Worm (Caenorhabditis elegans) whole organism, late embryonic: ENCODE results near the gene Y75B12B.1.

Experiments used
- C38D4.7 ChIP-seq: fragments of 200-800 bp; sonication (Bioruptor generic); optimal IDR thresholded peaks from 2 replicates; lab custom pipeline; 2018; ENCODE audit warnings: mild to moderate bottlenecking, missing genetic modification characterization, moderate library complexity, missing compliant biosample characterization
- K09A11.1 ChIP-seq: sonication (generic microtip); optimal IDR thresholded peaks from 2 replicates; lab custom pipeline; 2017; ENCODE audit warnings: antibody characterized with exemption, mild to moderate bottlenecking, missing genetic modification characterization, missing compliant biosample characterization; ENCODE audit not compliant: insufficient read depth
- T23F11.4 ChIP-seq: fragments of 200-800 bp; sonication (Bioruptor generic); optimal IDR thresholded peaks from 2 replicates; lab custom pipeline; 2018; ENCODE audit warnings: mild to moderate bottlenecking, missing genetic modification characterization, missing compliant biosample characterization
- ama-1 ChIP-seq: fragments of 150-350 bp; optimal IDR thresholded peaks from 2 replicates; lab custom pipeline; 2014
- ceh-18 ChIP-seq: sonication (generic microtip); optimal IDR thresholded peaks from 2 replicates; lab custom pipeline; 2016; ENCODE audit warnings: missing genetic modification characterization, missing compliant biosample characterization
- ceh-2 ChIP-seq: sonication (generic microtip); optimal IDR thresholded peaks from 2 replicates; lab custom pipeline; 2016; ENCODE audit warnings: missing genotype, missing genetic modification characterization, missing compliant biosample characterization
- ceh-22 ChIP-seq: sonication (generic microtip); optimal IDR thresholded peaks from 2 replicates; lab custom pipeline; 2017; ENCODE audit warnings: missing biosample characterization, missing genetic modification characterization
- ceh-24 ChIP-seq: sonication (generic microtip); optimal IDR thresholded peaks from 2 replicates; lab custom pipeline; 2016; ENCODE audit warnings: mild to moderate bottlenecking, missing genetic modification characterization, missing compliant biosample characterization
- ceh-30 ChIP-seq: fragments of 150-350 bp; optimal IDR thresholded peaks from 2 replicates; lab custom pipeline; 2014; ENCODE audit warnings: missing biosample characterization, missing genetic modification characterization
- ceh-34 ChIP-seq: sonication (generic microtip); optimal IDR thresholded peaks from 2 replicates; lab custom pipeline; 2016; ENCODE audit warnings: mild to moderate bottlenecking, missing genetic modification characterization, missing compliant biosample characterization
- ceh-9 ChIP-seq: sonication (generic microtip); optimal IDR thresholded peaks from 2 replicates; lab custom pipeline; 2016; ENCODE audit warnings: mild to moderate bottlenecking, missing genetic modification characterization, inconsistent platforms, missing compliant biosample characterization
- ets-4 ChIP-seq: sonication (generic microtip); optimal IDR thresholded peaks from 2 replicates; lab custom pipeline; 2016; ENCODE audit warnings: missing genetic modification characterization, missing compliant biosample characterization
- eyg-1 ChIP-seq: sonication (generic microtip); optimal IDR thresholded peaks from 2 replicates; lab custom pipeline; 2016; ENCODE audit warnings: missing genotype, missing genetic modification characterization, missing compliant biosample characterization
- fax-1 ChIP-seq: sonication (generic microtip); optimal IDR thresholded peaks from 2 replicates; lab custom pipeline; 2016; ENCODE audit warnings: missing genotype, missing genetic modification characterization, missing compliant biosample characterization
- fkh-10 ChIP-seq: fragments of 150-350 bp; optimal IDR thresholded peaks from 2 replicates; lab custom pipeline; 2014; ENCODE audit warnings: missing biosample characterization, missing genetic modification reagents, missing genetic modification characterization
- hlh-15 ChIP-seq: sonication (generic microtip); optimal IDR thresholded peaks from 2 replicates; lab custom pipeline; 2016; ENCODE audit warnings: missing genetic modification characterization, missing compliant biosample characterization
- hlh-6 ChIP-seq: sonication (generic microtip); optimal IDR thresholded peaks from 2 replicates; lab custom pipeline; 2016; ENCODE audit warnings: missing genotype, missing genetic modification characterization, missing compliant biosample characterization
- nhr-11 ChIP-seq: fragments of 150-350 bp; optimal IDR thresholded peaks from 2 replicates; lab custom pipeline; 2014; ENCODE audit warnings: missing biosample characterization, missing genetic modification characterization
- npax-4 ChIP-seq: sonication (generic microtip); optimal IDR thresholded peaks from 2 replicates; lab custom pipeline; 2016; ENCODE audit warnings: missing genetic modification characterization, missing compliant biosample characterization
- odd-2 ChIP-seq: sonication (generic microtip); optimal IDR thresholded peaks from 2 replicates; lab custom pipeline; 2017; ENCODE audit warnings: antibody characterized with exemption, mild to moderate bottlenecking, missing genetic modification characterization, missing compliant biosample characterization
- pax-1 ChIP-seq: fragments of 150-350 bp; optimal IDR thresholded peaks from 2 replicates; lab custom pipeline; 2014; ENCODE audit warnings: missing biosample characterization, missing genetic modification characterization
- pros-1 ChIP-seq: fragments of 150-350 bp; optimal IDR thresholded peaks from 2 replicates; lab custom pipeline; 2014; ENCODE audit warnings: missing biosample characterization, missing genetic modification reagents, missing genetic modification characterization
- ref-2 ChIP-seq: sonication (generic microtip); optimal IDR thresholded peaks from 2 replicates; lab custom pipeline; 2016; ENCODE audit warnings: missing genetic modification characterization, missing compliant biosample characterization
- rnt-1 ChIP-seq: sonication (generic microtip); optimal IDR thresholded peaks from 2 replicates; lab custom pipeline; 2016; ENCODE audit warnings: missing genetic modification characterization, missing compliant biosample characterization
- sdc-2 ChIP-seq: sonication (generic microtip); optimal IDR thresholded peaks from 2 replicates; lab custom pipeline; 2016; ENCODE audit warnings: missing genotype, missing genetic modification characterization, missing compliant biosample characterization
- sox-4 ChIP-seq: sonication (generic microtip); optimal IDR thresholded peaks from 2 replicates; lab custom pipeline; 2017; ENCODE audit warnings: mild to moderate bottlenecking, missing genetic modification characterization, inconsistent platforms, missing compliant biosample characterization
- tbx-2 ChIP-seq: sonication (generic microtip); optimal IDR thresholded peaks from 2 replicates; lab custom pipeline; 2016; ENCODE audit warnings: missing genetic modification characterization, missing compliant biosample characterization
- tbx-7 ChIP-seq: sonication (generic microtip); optimal IDR thresholded peaks from 2 replicates; lab custom pipeline; 2016; ENCODE audit warnings: missing genotype, missing genetic modification characterization, missing compliant biosample characterization
- unc-3 ChIP-seq, 2 experiments: fragments of 200-800 bp in 1 of 2; sonication (Bioruptor generic) in 1 of 2; sonication (generic microtip) in 1 of 2; conservative IDR thresholded peaks in 1 of 2; optimal IDR thresholded peaks in 1 of 2; 2 replicates each; pipeline versions ENCODE4 v1.3.6 to Lab custom; 2016 to 2022; ENCODE audit warnings: missing compliant biosample characterization in 2 of 2, missing genetic modification characterization in 2 of 2, missing genetic modification reagents in 1 of 2
- unc-42 ChIP-seq: sonication (generic microtip); optimal IDR thresholded peaks from 2 replicates; lab custom pipeline; 2016; ENCODE audit warnings: missing genotype, missing genetic modification characterization, missing compliant biosample characterization
- zip-5 ChIP-seq: sonication (generic microtip); optimal IDR thresholded peaks from 2 replicates; lab custom pipeline; 2016; ENCODE audit warnings: missing genetic modification characterization, missing compliant biosample characterization
- ztf-16 ChIP-seq: sonication (generic microtip); optimal IDR thresholded peaks from 2 replicates; lab custom pipeline; 2017; ENCODE audit warnings: missing genetic modification characterization, missing compliant biosample characterization

Y75B12B.1 gene

ce11 chrV:15175459-15175858, 9.0 kb upstream of the Y75B12B.1 start, which contains the start of gene clec-47:
Gene clec-47 (plus strand): TSS chrV:15175759.
- no peak for TF ChIP-seq eyg-1 (tag; lab: Kevin White, UChicago)
- TF ChIP-seq pax-1, result no peak
- TF ChIP-seq ceh-2 (tag; lab: Kevin White, UChicago), result no peak
- TF ChIP-seq ceh-24 (tag; lab: Kevin White, UChicago), result no peak
- no peak for TF ChIP-seq hlh-6 (tag; lab: Kevin White, UChicago)
- no peak for TF ChIP-seq fkh-10 (GFP tag; lab: Kevin White, UChicago)
- no peak for TF ChIP-seq ref-2 (tag; lab: Kevin White, UChicago)
- TF ChIP-seq pros-1 (tag; lab: Kevin White, UChicago), result no peak
- TF ChIP-seq fax-1, result no peak
- no peak for TF ChIP-seq nhr-11 (tag; lab: Kevin White, UChicago)
- no peak for TF ChIP-seq unc-3 (GFP tag; conservative IDR thresholded peaks at IDR 0.05; lab: Robert Waterston, UW)
- TF ChIP-seq unc-3 (tag; optimal IDR thresholded peaks at IDR 0.05; lab: Kevin White, UChicago), result no peak
- no peak for TF ChIP-seq zip-5 (tag; lab: Kevin White, UChicago)
- no peak for TF ChIP-seq ceh-22 (tag; lab: Kevin White, UChicago)
- no peak for TF ChIP-seq ztf-16 (tag; lab: Kevin White, UChicago)

ce11 chrV:15179757-15180156, 4.7 kb upstream of the Y75B12B.1 start, which contains the start of gene T09F5.10:
Gene T09F5.10 (plus strand): TSS chrV:15180057.
- TF ChIP-seq npax-4 (tag; lab: Kevin White, UChicago), result no peak
- no peak for TF ChIP-seq rnt-1 (tag; lab: Kevin White, UChicago)
- TF ChIP-seq ceh-22 (tag; lab: Kevin White, UChicago), result no peak
- no peak for TF ChIP-seq C38D4.7

ce11 chrV:15181899-15182298, 2.6 kb upstream of the Y75B12B.1 start:
- TF ChIP-seq sox-4 (tag; lab: Kevin White, UChicago), result no peak
- no peak for TF ChIP-seq ceh-34 (tag; lab: Kevin White, UChicago)
- TF ChIP-seq tbx-2 (tag; lab: Kevin White, UChicago), result no peak
- TF ChIP-seq ama-1 (lab: Kevin White, UChicago), result no peak
- TF ChIP-seq ref-2 (tag; lab: Kevin White, UChicago), result no peak
- no peak for TF ChIP-seq ceh-18 (tag; lab: Kevin White, UChicago)
- TF ChIP-seq K09A11.1 (tag; lab: Kevin White, UChicago), result no peak
- TF ChIP-seq T23F11.4, result no peak
- TF ChIP-seq eyg-1 (tag; lab: Kevin White, UChicago), result no peak
- no peak for TF ChIP-seq odd-2 (tag; lab: Kevin White, UChicago)
- TF ChIP-seq ceh-9 (tag; lab: Kevin White, UChicago), result no peak
- no peak for TF ChIP-seq fax-1
- TF ChIP-seq, all 69 proteins: peak for 0

ce11 chrV:15182407-15182806, 2.1 kb upstream of the Y75B12B.1 start, which contains the start of gene fbxa-84:
Gene fbxa-84 (plus strand): TSS chrV:15182440.
- no peak for TF ChIP-seq sdc-2 (tag; lab: Kevin White, UChicago)
- no peak for TF ChIP-seq ceh-22 (tag; lab: Kevin White, UChicago)
- TF ChIP-seq npax-4 (tag; lab: Kevin White, UChicago), result no peak
- no peak for TF ChIP-seq ceh-24 (tag; lab: Kevin White, UChicago)
- no peak for TF ChIP-seq ceh-34 (tag; lab: Kevin White, UChicago)
- TF ChIP-seq ceh-18 (tag; lab: Kevin White, UChicago), result no peak
- TF ChIP-seq unc-42 (tag; lab: Kevin White, UChicago), result no peak
- no peak for TF ChIP-seq ztf-16 (tag; lab: Kevin White, UChicago)
- TF ChIP-seq tbx-7 (tag; lab: Kevin White, UChicago), result no peak
- TF ChIP-seq ets-4 (tag; lab: Kevin White, UChicago), result no peak
- no peak for TF ChIP-seq hlh-15 (tag; lab: Kevin White, UChicago)
- TF ChIP-seq, all 69 proteins: peak for 0

ce11 chrV:15186259-15186927, 1.9 kb downstream of the Y75B12B.1 start, which contains the start of gene Y75B12B.3:
Gene Y75B12B.3 (minus strand): TSS chrV:15186279.
- TF ChIP-seq npax-4 (tag; lab: Kevin White, UChicago) (no peak), ceh-30 (tag; lab: Kevin White, UChicago) (no peak)
